Fruit fly (Drosophila melanogaster) S2 (cell line): ENCODE measurements around the gene RapGAP1.

ENCODE experiments used
- CG8478 ChIP-seq: fragments of >200 bp; optimal IDR thresholded peaks from 2 replicates; lab custom pipeline; 2018
- CTCF ChIP-seq, 2 experiments: fragments of >200 bp; optimal IDR thresholded peaks; 2 replicates each; lab custom pipeline; 2018

- TF ChIP-seq CTCF (optimal IDR thresholded peaks at IDR 0.05; lab: Kevin White, UChicago): no peak
- no peak for TF ChIP-seq CG8478
Observed at dm6 chr2L:7526129-7526528, 52.7 kb downstream of the RapGAP1 start.
